Worm (Caenorhabditis elegans) whole organism, midembryonic: ENCODE results near the gene fut-1.

Experiments used
- T22C8.4 ChIP-seq: fragments of 200-800 bp; sonication (Bioruptor generic); IDR thresholded peaks from 2 replicates; pipeline ENCODE4 v1.3.6; 2022; ENCODE audit warnings: missing genetic modification characterization, missing compliant biosample characterization
- cog-1 ChIP-seq: sonication (generic microtip); optimal IDR thresholded peaks from 2 replicates; lab custom pipeline; 2016; ENCODE audit warnings: missing genetic modification characterization, missing compliant biosample characterization
- ref-1 ChIP-seq: fragments of 200-800 bp; sonication (Bioruptor generic); conservative IDR thresholded peaks from 2 replicates; pipeline ENCODE4 v1.3.6; 2022; ENCODE audit warnings: missing genetic modification reagents, missing genetic modification characterization, missing compliant biosample characterization
- tab-1 ChIP-seq: fragments of 200-800 bp; sonication (Bioruptor generic); IDR thresholded peaks from 2 replicates; pipeline ENCODE4 v1.3.6; 2022; ENCODE audit warnings: missing genetic modification characterization, missing compliant biosample characterization

- TF ChIP-seq ref-1 (no peak), T22C8.4 (GFP tag; lab: Robert Waterston, UW) (no peak), tab-1 (GFP tag; lab: Robert Waterston, UW) (no peak), cog-1 (tag; lab: Kevin White, UChicago) (no peak)
These were observed 34.7 kb upstream of the fut-1 start, which contains the start of gene F07H5.7 for ce11 chrII:8794072-8794471.
